Fruit fly (Drosophila melanogaster) whole organism, prepupa: ENCODE results near the gene Ipo9.

Experiments
- Blimp-1 ChIP-seq: fragments of 200-800 bp; sonication (Bioruptor generic); optimal IDR thresholded peaks from 3 replicates; lab custom pipeline; 2017; ENCODE audit warnings: missing biosample characterization, missing genetic modification characterization, mild to moderate bottlenecking, moderate library complexity, missing genetic modification reagents
- CG10631 ChIP-seq: fragments of 200-800 bp; sonication (Bioruptor generic); optimal IDR thresholded peaks from 2 replicates; lab custom pipeline; 2016; ENCODE audit warnings: missing biosample characterization, missing genetic modification characterization
- CG10669 ChIP-seq: fragments of 200-800 bp; sonication (Bioruptor generic); optimal IDR thresholded peaks from 3 replicates; lab custom pipeline; 2018; ENCODE audit warnings: missing biosample characterization, mild to moderate bottlenecking, missing genetic modification characterization, moderate library complexity
- CG11762 ChIP-seq: fragments of 200-800 bp; sonication (Bioruptor generic); optimal IDR thresholded peaks from 3 replicates; lab custom pipeline; 2016; ENCODE audit warnings: missing biosample characterization, missing genetic modification characterization; ENCODE audit not compliant: insufficient read depth
- CG11902 ChIP-seq: fragments of 200-800 bp; sonication (Bioruptor generic); optimal IDR thresholded peaks from 3 replicates; lab custom pipeline; 2016; ENCODE audit warnings: missing biosample characterization, missing genetic modification characterization
- CG15336 ChIP-seq: fragments of 200-800 bp; sonication (Bioruptor generic); IDR thresholded peaks from 2 replicates; pipeline ENCODE4 v1.3.6; 2022; ENCODE audit warnings: missing biosample characterization, missing genetic modification characterization
- CG1621 ChIP-seq: fragments of 200-800 bp; sonication (Bioruptor generic); optimal IDR thresholded peaks from 3 replicates; lab custom pipeline; 2018; ENCODE audit warnings: missing biosample characterization, mild to moderate bottlenecking, missing genetic modification characterization
- CG3032 ChIP-seq: fragments of 200-800 bp; optimal IDR thresholded peaks from 2 replicates; lab custom pipeline; 2019; ENCODE audit warnings: missing biosample characterization, mild to moderate bottlenecking, missing genetic modification characterization, moderate library complexity
- CG31627 ChIP-seq: fragments of 200-800 bp; sonication (Bioruptor generic); optimal IDR thresholded peaks from 3 replicates; lab custom pipeline; 2016; ENCODE audit warnings: missing biosample characterization, missing genetic modification characterization
- CG32006 ChIP-seq: fragments of 200-800 bp; sonication (Bioruptor generic); optimal IDR thresholded peaks from 3 replicates; lab custom pipeline; 2017; ENCODE audit warnings: missing biosample characterization, mild to moderate bottlenecking, missing genetic modification characterization
- CG34406 ChIP-seq: fragments of 200-800 bp; sonication (Bioruptor generic); optimal IDR thresholded peaks from 3 replicates; lab custom pipeline; 2016; ENCODE audit warnings: missing biosample characterization, missing genetic modification characterization
- CG3919 ChIP-seq: fragments of 200-800 bp; sonication (Bioruptor generic); optimal IDR thresholded peaks from 3 replicates; lab custom pipeline; 2016; ENCODE audit warnings: missing biosample characterization, missing genetic modification characterization
- CG4318 ChIP-seq: fragments of 200-800 bp; sonication (Bioruptor generic); optimal IDR thresholded peaks from 3 replicates; lab custom pipeline; 2017; ENCODE audit warnings: missing biosample characterization, mild to moderate bottlenecking, missing genetic modification characterization
- CG6854 ChIP-seq: fragments of 200-800 bp; sonication (Bioruptor generic); optimal IDR thresholded peaks from 2 replicates; lab custom pipeline; 2017; ENCODE audit warnings: missing biosample characterization, mild to moderate bottlenecking, missing genetic modification characterization
- CG7368 ChIP-seq: fragments of 200-800 bp; sonication (Bioruptor generic); optimal IDR thresholded peaks from 3 replicates; lab custom pipeline; 2016; ENCODE audit warnings: missing biosample characterization, missing genetic modification characterization
- CG8319 ChIP-seq: fragments of 200-800 bp; sonication (Bioruptor generic); optimal IDR thresholded peaks from 3 replicates; lab custom pipeline; 2016; ENCODE audit warnings: missing biosample characterization, missing genetic modification characterization
- CG8632 ChIP-seq: fragments of 200-800 bp; sonication (Bioruptor generic); optimal IDR thresholded peaks from 3 replicates; lab custom pipeline; 2016; ENCODE audit warnings: missing biosample characterization, missing genetic modification characterization
- Eip75B ChIP-seq: fragments of 200-800 bp; sonication (Bioruptor generic); optimal IDR thresholded peaks from 3 replicates; lab custom pipeline; 2016; ENCODE audit warnings: missing biosample characterization, missing genetic modification characterization
- Eip78C ChIP-seq: fragments of 200-800 bp; sonication (Bioruptor generic); peaks from one replicate; lab custom pipeline; 2016; ENCODE audit warnings: missing biosample characterization, missing genetic modification characterization
- Eip93F ChIP-seq: fragments of 200-800 bp; sonication (Bioruptor generic); optimal IDR thresholded peaks from 2 replicates; lab custom pipeline; 2016; ENCODE audit warnings: missing biosample characterization, mild to moderate bottlenecking, missing genetic modification characterization
- Hr39 ChIP-seq: fragments of 200-800 bp; sonication (Bioruptor generic); optimal IDR thresholded peaks from 2 replicates; lab custom pipeline; 2016; ENCODE audit warnings: missing biosample characterization, missing genetic modification characterization
- Hr4 ChIP-seq: fragments of 200-800 bp; sonication (Bioruptor generic); optimal IDR thresholded peaks from 3 replicates; lab custom pipeline; 2016; ENCODE audit warnings: missing biosample characterization, missing genetic modification characterization
- Lpt ChIP-seq: fragments of 200-800 bp; sonication (Bioruptor generic); optimal IDR thresholded peaks from 3 replicates; lab custom pipeline; 2016; ENCODE audit warnings: missing biosample characterization, missing genetic modification characterization
- OdsH ChIP-seq: fragments of 200-800 bp; sonication (Bioruptor generic); optimal IDR thresholded peaks from 3 replicates; lab custom pipeline; 2016; ENCODE audit warnings: missing biosample characterization, missing genetic modification characterization
- Sox102F ChIP-seq: fragments of 200-800 bp; sonication (Bioruptor generic); optimal IDR thresholded peaks from 2 replicates; lab custom pipeline; 2016; ENCODE audit warnings: missing biosample characterization, mild to moderate bottlenecking, missing genetic modification characterization
- Sox14 ChIP-seq: fragments of 200-800 bp; sonication (Bioruptor generic); optimal IDR thresholded peaks from 3 replicates; lab custom pipeline; 2016; ENCODE audit warnings: missing biosample characterization, missing genetic modification characterization
- Sox15 ChIP-seq: fragments of 200-800 bp; sonication (Bioruptor generic); optimal IDR thresholded peaks from 3 replicates; lab custom pipeline; 2016; ENCODE audit warnings: missing biosample characterization, missing genetic modification characterization
- achi ChIP-seq: fragments of 200-800 bp; sonication (Bioruptor generic); optimal IDR thresholded peaks from 3 replicates; lab custom pipeline; 2016; ENCODE audit warnings: missing biosample characterization, missing genetic modification characterization
- acj6 ChIP-seq: fragments of 200-800 bp; sonication (Bioruptor generic); optimal IDR thresholded peaks from 3 replicates; lab custom pipeline; 2016; ENCODE audit warnings: missing biosample characterization, missing genetic modification characterization
- cyc ChIP-seq: fragments of 200-800 bp; sonication (Bioruptor generic); optimal IDR thresholded peaks from 3 replicates; lab custom pipeline; 2016; ENCODE audit warnings: missing biosample characterization, missing genetic modification characterization
- dsx ChIP-seq: fragments of 200-800 bp; optimal IDR thresholded peaks from 3 replicates; lab custom pipeline; 2019; ENCODE audit warnings: missing biosample characterization, mild to moderate bottlenecking, missing genetic modification characterization, moderate library complexity; ENCODE audit not compliant: poor library complexity, severe bottlenecking
- fd85E ChIP-seq: fragments of 200-800 bp; sonication (Bioruptor generic); optimal IDR thresholded peaks from 3 replicates; lab custom pipeline; 2016; ENCODE audit warnings: missing biosample characterization, missing genetic modification characterization
- net ChIP-seq: fragments of 200-800 bp; sonication (Bioruptor generic); optimal IDR thresholded peaks from 3 replicates; lab custom pipeline; 2016; ENCODE audit warnings: missing biosample characterization, missing genetic modification characterization
- salr ChIP-seq, 2 experiments: fragments of 200-800 bp; sonication (Bioruptor generic); optimal IDR thresholded peaks; 3 replicates each; lab custom pipeline; 2016 to 2018; ENCODE audit warnings: missing biosample characterization in 2 of 2, missing genetic modification characterization in 2 of 2, mild to moderate bottlenecking in 1 of 2
- spab ChIP-seq: fragments of 200-800 bp; sonication (Bioruptor generic); optimal IDR thresholded peaks from 2 replicates; lab custom pipeline; 2017; ENCODE audit warnings: missing biosample characterization, mild to moderate bottlenecking, missing genetic modification characterization, missing genetic modification reagents
- ss ChIP-seq, 2 experiments: fragments of 200-800 bp; sonication (Bioruptor generic); optimal IDR thresholded peaks; 2 replicates in 1 of 2; 3 replicates in 1 of 2; lab custom pipeline; 2017 to 2018; ENCODE audit warnings: mild to moderate bottlenecking in 2 of 2, missing biosample characterization in 2 of 2, missing genetic modification characterization in 2 of 2, moderate library complexity in 1 of 2
- svp ChIP-seq: fragments of 200-800 bp; sonication (Bioruptor generic); peaks from one replicate; lab custom pipeline; 2016; ENCODE audit warnings: missing biosample characterization, missing genetic modification characterization
- topi ChIP-seq: fragments of 200-800 bp; sonication (Bioruptor generic); optimal IDR thresholded peaks from 3 replicates; lab custom pipeline; 2016; ENCODE audit warnings: missing biosample characterization, missing genetic modification characterization
- vri ChIP-seq: fragments of 200-800 bp; sonication (Bioruptor generic); optimal IDR thresholded peaks from 3 replicates; lab custom pipeline; 2016; ENCODE audit warnings: missing biosample characterization, mild to moderate bottlenecking, missing genetic modification characterization

Ipo9 gene

DNA sequence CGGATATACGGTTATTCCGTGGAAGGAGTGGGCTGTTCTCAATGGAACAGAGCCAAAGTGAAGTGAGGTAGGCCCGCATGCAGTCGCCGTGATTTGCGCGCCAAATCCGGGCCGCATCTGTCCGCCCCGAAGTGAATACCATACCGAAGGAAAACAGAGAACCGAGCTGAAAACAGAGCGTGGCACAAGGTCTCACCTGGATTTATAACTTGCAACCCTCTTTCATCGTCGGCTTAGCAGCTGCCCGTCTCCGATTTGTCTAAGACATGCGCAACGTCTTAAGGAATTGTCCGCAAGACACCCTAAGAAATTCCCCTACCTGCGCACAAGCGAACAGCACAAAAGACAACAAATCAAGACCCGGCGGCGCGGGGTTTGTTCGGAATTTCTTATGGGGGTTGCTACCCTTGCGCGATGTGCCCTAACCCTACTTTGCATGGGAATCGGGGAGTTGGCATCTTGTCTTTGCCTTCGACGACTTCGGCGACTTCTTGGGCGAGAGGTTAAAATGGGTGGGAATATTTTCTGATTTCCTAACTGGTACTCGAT lies 33.7 kb upstream of the Ipo9 start:
- TF ChIP-seq CG34406 (GFP tag; lab: Kevin White, UChicago) (no peak), vri (GFP tag; lab: Kevin White, UChicago) (no peak), Hr39 (GFP tag; lab: Kevin White, UChicago) (no peak), CG31627 (GFP tag; lab: Kevin White, UChicago) (no peak), Sox102F (GFP tag; lab: Kevin White, UChicago) (no peak), achi (GFP tag; lab: Kevin White, UChicago) (no peak), topi (no peak), CG10631 (GFP tag; lab: Kevin White, UChicago) (no peak), Sox14 (GFP tag; lab: Kevin White, UChicago) (no peak), dsx (GFP tag; lab: Kevin White, UChicago) (no peak)

DNA sequence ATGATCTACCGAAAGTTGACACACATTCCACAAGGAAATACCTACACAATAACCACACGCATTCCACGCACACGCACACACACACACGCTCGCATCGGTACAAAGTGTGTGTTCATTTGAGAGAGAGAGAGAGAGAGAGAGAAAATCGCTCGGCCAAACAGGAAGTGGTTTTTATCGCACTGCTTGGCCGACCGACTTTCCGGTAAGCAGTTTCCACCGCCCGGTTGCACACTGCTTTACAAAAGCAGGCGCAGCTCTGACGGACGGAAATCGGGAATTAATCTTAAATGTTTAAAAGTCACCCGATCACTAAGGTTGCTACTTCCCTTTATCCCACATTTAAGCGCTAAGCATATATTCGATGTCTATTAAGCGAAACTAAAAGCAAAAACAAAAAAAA lies 19.5 kb upstream of the Ipo9 start:
- no peak for TF ChIP-seq salr (GFP tag; optimal IDR thresholded peaks at IDR 0.05; lab: Kevin White, UChicago)
- no peak for TF ChIP-seq Sox14 (GFP tag; lab: Kevin White, UChicago)
- no peak for TF ChIP-seq CG31627 (GFP tag; lab: Kevin White, UChicago)
- TF ChIP-seq CG32006 = no peak
- TF ChIP-seq svp (GFP tag; lab: Kevin White, UChicago) = no peak

DNA sequence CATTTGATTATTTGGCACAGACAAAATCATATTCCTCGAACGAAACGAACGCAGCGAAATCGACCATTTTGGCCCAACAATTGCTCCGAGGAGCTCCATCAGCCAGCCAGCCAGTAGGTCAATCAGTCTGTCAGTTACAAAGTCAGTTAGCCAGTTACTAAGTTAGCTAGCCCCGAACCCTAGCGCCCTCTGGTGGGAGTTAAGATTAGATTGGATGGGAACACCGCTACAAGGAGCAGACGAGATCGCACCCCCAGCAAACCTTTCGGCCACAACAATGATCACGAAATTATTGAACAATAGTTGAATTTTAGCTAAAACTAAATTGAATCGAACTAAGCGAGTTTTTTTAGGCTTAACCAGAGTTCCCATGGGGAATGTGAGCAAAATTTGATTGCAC lies 18.4 kb upstream of the Ipo9 start:
- TF ChIP-seq CG10669 (GFP tag; lab: Kevin White, UChicago) (no peak), CG31627 (GFP tag; lab: Kevin White, UChicago) (no peak), cyc (GFP tag; lab: Kevin White, UChicago) (no peak), CG3032 (tag; lab: Kevin White, UChicago) (no peak), CG1621 (no peak), achi (GFP tag; lab: Kevin White, UChicago) (no peak), OdsH (no peak), CG10631 (GFP tag; lab: Kevin White, UChicago) (no peak), CG34406 (GFP tag; lab: Kevin White, UChicago) (no peak), Blimp-1 (GFP tag; lab: Kevin White, UChicago) (no peak), Sox15 (GFP tag; lab: Kevin White, UChicago) (no peak), Eip93F (GFP tag; lab: Kevin White, UChicago) (no peak), acj6 (GFP tag; lab: Kevin White, UChicago) (no peak), Eip75B (no peak), CG4318 (no peak), CG11902 (GFP tag; lab: Kevin White, UChicago) (no peak), Eip78C (GFP tag; lab: Kevin White, UChicago) (no peak), ss (GFP tag; optimal IDR thresholded peaks at IDR 0.05; lab: Kevin White, UChicago) (no peak), spab (GFP tag; lab: Kevin White, UChicago) (no peak), CG8632 (GFP tag; lab: Kevin White, UChicago) (no peak)

DNA sequence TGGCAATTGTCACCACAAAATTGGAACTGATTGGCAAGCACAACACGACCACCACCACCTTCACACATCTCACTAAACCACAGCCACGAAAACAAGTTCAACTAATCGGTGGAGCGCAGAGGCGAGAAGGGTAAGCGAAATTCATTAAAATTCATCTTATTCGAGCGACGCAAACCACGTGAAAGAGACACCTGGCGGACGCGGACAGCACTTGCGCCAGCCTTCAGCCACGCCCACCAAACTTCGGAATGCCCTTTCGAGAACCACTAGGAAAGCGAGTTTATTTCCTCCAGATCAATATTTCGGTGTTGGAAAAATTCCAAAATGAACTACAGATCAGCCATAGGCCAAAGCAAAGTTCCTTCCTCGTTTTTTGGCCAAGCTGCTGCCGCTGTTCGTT lies 16.8 kb upstream of the Ipo9 start:
- no peak for TF ChIP-seq CG11762
- no peak for TF ChIP-seq CG6854 (GFP tag; lab: Kevin White, UChicago)
- TF ChIP-seq CG10669 (GFP tag; lab: Kevin White, UChicago) = no peak
- no peak for TF ChIP-seq Eip78C (GFP tag; lab: Kevin White, UChicago)

DNA sequence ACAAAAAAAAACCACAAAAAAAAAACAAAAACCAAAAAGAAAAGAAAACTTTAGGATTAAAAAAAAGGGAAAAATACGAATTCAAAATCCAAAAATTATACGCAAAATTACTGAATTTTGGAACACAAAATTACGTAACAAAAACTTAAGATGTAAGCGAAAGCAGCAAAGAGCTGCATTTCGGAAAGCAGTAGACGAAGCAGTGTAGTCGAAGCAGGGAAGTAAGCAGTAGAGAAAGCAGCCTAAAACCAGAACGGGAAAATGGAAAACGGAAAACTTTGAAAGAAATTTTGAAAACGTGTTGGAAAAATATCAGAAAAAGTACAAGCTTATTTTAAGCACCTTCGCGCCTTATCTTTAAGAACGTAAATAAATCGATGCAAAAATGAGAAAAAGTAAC lies 9.4 kb upstream of the Ipo9 start:
- no peak for TF ChIP-seq CG8632 (GFP tag; lab: Kevin White, UChicago)
- TF ChIP-seq CG3919 (GFP tag; lab: Kevin White, UChicago) = no peak
- TF ChIP-seq fd85E (GFP tag; lab: Kevin White, UChicago) = no peak
- no peak for TF ChIP-seq Hr4
- TF ChIP-seq CG15336 (GFP tag; lab: Robert Waterston, UW) = no peak
- no peak for TF ChIP-seq CG32006
- no peak for TF ChIP-seq CG3032 (tag; lab: Kevin White, UChicago)
- TF ChIP-seq CG11902 (GFP tag; lab: Kevin White, UChicago) = no peak
- TF ChIP-seq CG34406 (GFP tag; lab: Kevin White, UChicago) = no peak
- TF ChIP-seq CG7368 (GFP tag; lab: Kevin White, UChicago) = no peak
- no peak for TF ChIP-seq Lpt (GFP tag; lab: Kevin White, UChicago)
- no peak for TF ChIP-seq net (GFP tag; lab: Kevin White, UChicago)
- TF ChIP-seq CG31627 (GFP tag; lab: Kevin White, UChicago) = no peak
- TF ChIP-seq CG6854 (GFP tag; lab: Kevin White, UChicago) = no peak
- TF ChIP-seq Sox15 (GFP tag; lab: Kevin White, UChicago) = no peak
- TF ChIP-seq Eip75B = no peak
- no peak for TF ChIP-seq CG8319 (GFP tag; lab: Kevin White, UChicago)
